Fruit fly (Drosophila melanogaster): Measurements from ENCODE around the gene Npc2e.
A peak's percentile ranks its signal among the peaks of the same experiment; 100 is the strongest.

Npc2e gene

DNA sequence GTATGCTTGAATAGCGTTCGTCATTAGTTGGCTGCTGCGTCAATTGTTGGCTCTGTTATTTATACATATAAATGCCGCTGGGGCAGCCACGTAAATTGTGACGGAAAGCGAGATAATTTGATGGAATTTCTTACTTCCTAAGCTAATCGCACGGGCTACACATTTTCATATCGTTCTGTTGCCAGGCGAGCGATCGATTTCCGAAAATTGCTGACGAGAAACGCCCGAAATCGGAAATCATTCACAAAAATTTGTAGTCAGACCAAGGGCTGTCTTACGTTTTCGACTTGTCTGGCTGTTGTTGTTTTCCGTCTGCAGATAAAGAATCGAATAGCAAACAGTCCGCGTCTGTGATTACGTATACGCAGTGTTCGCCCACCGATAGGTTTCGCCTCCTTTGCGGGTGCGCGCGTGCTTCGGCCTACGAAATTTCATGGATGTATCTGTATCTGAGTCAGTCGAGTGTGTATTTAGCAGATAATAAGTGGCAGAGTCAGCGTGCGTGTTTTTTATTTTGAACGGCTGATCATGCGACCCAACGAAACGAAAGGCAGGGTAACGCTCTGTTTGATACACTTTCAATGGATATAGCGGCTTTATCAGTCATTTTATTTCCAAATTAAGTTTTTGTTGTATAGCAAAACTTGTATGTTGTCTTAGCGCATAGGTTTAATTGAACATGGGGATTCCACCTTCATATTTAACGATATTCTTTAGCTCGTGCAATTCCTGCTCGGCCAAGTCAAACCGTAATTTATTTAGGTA lies 44.6 kb downstream of the Npc2e start (continued):
- TF ChIP-seq sens-2 (GFP tag; IDR thresholded peaks at IDR 0.05), result no peak
- peak; percentile 43 for TF ChIP-seq CG9727 (GFP tag; optimal IDR thresholded peaks at IDR 0.05)
- peak; percentile 58; the same call in 2 of the 4 replicates for TF ChIP-seq Gug (GFP tag; IDR thresholded peaks at IDR 0.05)
- peak; percentile 59 for TF ChIP-seq bcd (GFP tag; optimal IDR thresholded peaks at IDR 0.05)
- TF ChIP-seq CG10654 (GFP tag; optimal IDR thresholded peaks at IDR 0.05), result peak; percentile 37
- peak; percentile 56; the same call in 1 of the 2 replicates for TF ChIP-seq chm (GFP tag; IDR thresholded peaks at IDR 0.05)
- no peak for TF ChIP-seq lov (optimal IDR thresholded peaks at IDR 0.05)
- TF ChIP-seq lov (GFP tag; IDR thresholded peaks at IDR 0.05), result no peak
- peak; percentile 36; the same call in 1 of the 2 replicates for TF ChIP-seq CG4360 (GFP tag; IDR thresholded peaks at IDR 0.05)
- peak; percentile 47; the same call in 1 of the 3 replicates for TF ChIP-seq ase (GFP tag; IDR thresholded peaks at IDR 0.05)
- TF ChIP-seq cad (GFP tag; optimal IDR thresholded peaks at IDR 0.05), result no peak
- TF ChIP-seq Ptx1 (GFP tag; IDR thresholded peaks at IDR 0.05), result peak; percentile 73
- TF ChIP-seq CG30403 (GFP tag; optimal IDR thresholded peaks at IDR 0.05), result peak; percentile 71
- TF ChIP-seq CG5180 (GFP tag; optimal IDR thresholded peaks at IDR 0.05), result peak; percentile 27
- no peak for TF ChIP-seq Dip2 (GFP tag; IDR thresholded peaks at IDR 0.05)
- peak; percentile 36; the same call in 1 of the 2 replicates for TF ChIP-seq CG11696 (GFP tag; IDR thresholded peaks at IDR 0.05)
- TF ChIP-seq ttk (GFP tag; IDR thresholded peaks at IDR 0.05), result peak; percentile 61
- no peak for TF ChIP-seq CG30020 (tag; optimal IDR thresholded peaks at IDR 0.05)
- peak; percentile 55 for TF ChIP-seq Asciz (GFP tag; optimal IDR thresholded peaks at IDR 0.05)
- TF ChIP-seq CG1024 (GFP tag; IDR thresholded peaks at IDR 0.05), result no peak
- no peak for TF ChIP-seq pros (GFP tag; optimal IDR thresholded peaks at IDR 0.05)
- TF ChIP-seq sqz (GFP tag; optimal IDR thresholded peaks at IDR 0.05), result peak; percentile 45
- peak; percentile 37 for TF ChIP-seq CG1529 (GFP tag; optimal IDR thresholded peaks at IDR 0.05)
- TF ChIP-seq CG14860 (GFP tag; IDR thresholded peaks at IDR 0.05; ENCODE audit: partially characterized antibody), result no peak
- TF ChIP-seq ERR (GFP tag; optimal IDR thresholded peaks at IDR 0.05), result peak; percentile 4
- peak; percentile 18 for TF ChIP-seq CG6254 (GFP tag; optimal IDR thresholded peaks at IDR 0.05)
- TF ChIP-seq H15 (GFP tag; IDR thresholded peaks at IDR 0.05), result 0 out of 3 replicates have a peak, but pooled peaks have one; percentile 40
- TF ChIP-seq amos (GFP tag; IDR thresholded peaks at IDR 0.05; ENCODE audit: partially characterized antibody), result no peak; the same call in 1 of the 2 replicates
- peak; percentile 41 for TF ChIP-seq fd64A (GFP tag; optimal IDR thresholded peaks at IDR 0.05)
- peak; percentile 82 for TF ChIP-seq CG2678 (tag; optimal IDR thresholded peaks at IDR 0.05)
- peak; percentile 13 for TF ChIP-seq CG10462 (GFP tag; optimal IDR thresholded peaks at IDR 0.05)
- TF ChIP-seq emc (GFP tag; optimal IDR thresholded peaks at IDR 0.05), result peak; percentile 50
- TF ChIP-seq CG8924 (tag; optimal IDR thresholded peaks at IDR 0.05), result peak; percentile 76
- peak; percentile 78 for TF ChIP-seq row (GFP tag; IDR thresholded peaks at IDR 0.05)
- peak; percentile 67 for TF ChIP-seq CG12659 (GFP tag; optimal IDR thresholded peaks at IDR 0.05)
- TF ChIP-seq Usf (GFP tag; optimal IDR thresholded peaks at IDR 0.05), result peak; percentile 47
- peak; percentile 39 for TF ChIP-seq CrebB (tag; optimal IDR thresholded peaks at IDR 0.05)
- TF ChIP-seq MBD-R2 (GFP tag; IDR thresholded peaks at IDR 0.05), result peak; percentile 43; the same call in 1 of the 2 replicates
- TF ChIP-seq CG9609 (GFP tag; optimal IDR thresholded peaks at IDR 0.05), result peak; percentile 49
- peak; percentile 42 for TF ChIP-seq Ets97D (GFP tag; optimal IDR thresholded peaks at IDR 0.05)
- peak; percentile 32; the same call in 1 of the 2 replicates for TF ChIP-seq E2f2 (GFP tag; IDR thresholded peaks at IDR 0.05)
- TF ChIP-seq CG2712 (tag; optimal IDR thresholded peaks at IDR 0.05), result peak; percentile 67
- TF ChIP-seq Dp (GFP tag; optimal IDR thresholded peaks at IDR 0.05), result no peak
- peak; percentile 42 for TF ChIP-seq salm (tag; optimal IDR thresholded peaks at IDR 0.05)
- no peak for TF ChIP-seq hbn (GFP tag; IDR thresholded peaks at IDR 0.05; ENCODE audit: partially characterized antibody)
- TF ChIP-seq Stat92E (GFP tag; optimal IDR thresholded peaks at IDR 0.05), result no peak
- peak; percentile 71 for TF ChIP-seq CG10209 (GFP tag; optimal IDR thresholded peaks at IDR 0.05)
- TF ChIP-seq disco-r (GFP tag; optimal IDR thresholded peaks at IDR 0.05), result peak; percentile 24
- TF ChIP-seq dmrt11E (tag; optimal IDR thresholded peaks at IDR 0.05), result no peak
